Worm (Caenorhabditis elegans) whole organism, young adult: ENCODE results near the gene gcn-2.

Experiments
- ama-1 ChIP-seq, 3 experiments: fragments of 150-350 bp in 1 of 3; sonication (generic microtip) in 2 of 3; optimal IDR thresholded peaks; 2 replicates each; lab custom pipeline; 2014 to 2018; ENCODE audit warnings: missing biosample characterization in 2 of 3, missing genetic modification characterization in 2 of 3, missing genetic modification reagents in 2 of 3
- cebp-1 ChIP-seq, 2 experiments: fragments of 200-800 bp in 1 of 2; sonication (Bioruptor generic) in 1 of 2; sonication (generic microtip) in 1 of 2; IDR thresholded peaks in 1 of 2; optimal IDR thresholded peaks in 1 of 2; 2 replicates each; pipeline versions ENCODE4 v1.3.6 to Lab custom; 2017 to 2022; ENCODE audit warnings: missing compliant biosample characterization in 2 of 2, missing genetic modification characterization in 2 of 2, mild to moderate bottlenecking in 1 of 2, missing genetic modification reagents in 1 of 2, moderate library complexity in 1 of 2
- ceh-27 ChIP-seq: fragments of 200-800 bp; sonication (Bioruptor generic); optimal IDR thresholded peaks from 2 replicates; lab custom pipeline; 2018; ENCODE audit warnings: mild to moderate bottlenecking, missing genetic modification characterization, moderate library complexity, missing compliant biosample characterization
- him-1 ChIP-seq: sonication (generic microtip); optimal IDR thresholded peaks from 2 replicates; lab custom pipeline; 2016; ENCODE audit warnings: missing genotype, missing genetic modification reagents, missing genetic modification characterization, missing compliant biosample characterization
- let-607 ChIP-seq, 2 experiments: fragments of 200-800 bp in 1 of 2; sonication (Bioruptor generic) in 1 of 2; sonication (generic microtip) in 1 of 2; optimal IDR thresholded peaks; 2 replicates each; lab custom pipeline; 2016 to 2018; ENCODE audit warnings: mild to moderate bottlenecking in 2 of 2, missing compliant biosample characterization in 2 of 2, missing genetic modification characterization in 2 of 2, moderate library complexity in 2 of 2, missing genotype in 1 of 2
- nfyb-1 ChIP-seq: fragments of 200-800 bp; sonication (Bioruptor generic); IDR thresholded peaks from 2 replicates; pipeline ENCODE4 v1.3.6; 2022; ENCODE audit warnings: missing genetic modification reagents, missing genetic modification characterization, missing compliant biosample characterization
- sdz-38 ChIP-seq: sonication (generic microtip); optimal IDR thresholded peaks from 2 replicates; lab custom pipeline; 2016; ENCODE audit warnings: missing genotype, missing genetic modification characterization, missing compliant biosample characterization
- sea-2 ChIP-seq: fragments of 200-800 bp; sonication (Bioruptor generic); IDR thresholded peaks from 2 replicates; pipeline ENCODE4 v1.3.6; 2022; ENCODE audit warnings: missing genetic modification characterization, missing compliant biosample characterization
- snpc-3.4 ChIP-seq: sonication (generic microtip); optimal IDR thresholded peaks from 2 replicates; lab custom pipeline; 2017; ENCODE audit warnings: missing genetic modification characterization, mild to moderate bottlenecking, missing compliant biosample characterization, antibody characterized with exemption, moderate library complexity, missing genotype, missing genetic modification reagents
- sptf-2 ChIP-seq: fragments of 200-800 bp; sonication (Bioruptor generic); optimal IDR thresholded peaks from 2 replicates; lab custom pipeline; 2018; ENCODE audit warnings: mild to moderate bottlenecking, missing genetic modification characterization, missing compliant biosample characterization
- tlf-1 ChIP-seq: fragments of 200-800 bp; sonication (Bioruptor generic); optimal IDR thresholded peaks from 2 replicates; lab custom pipeline; 2018; ENCODE audit warnings: mild to moderate bottlenecking, missing genetic modification characterization, missing compliant biosample characterization
- unc-130 ChIP-seq: sonication (generic microtip); optimal IDR thresholded peaks from 2 replicates; lab custom pipeline; 2016; ENCODE audit warnings: missing genetic modification reagents, missing genetic modification characterization, missing compliant biosample characterization
- ztf-22 ChIP-seq: fragments of 200-800 bp; sonication (Bioruptor generic); optimal IDR thresholded peaks from 2 replicates; lab custom pipeline; 2018; ENCODE audit warnings: mild to moderate bottlenecking, missing genetic modification characterization, moderate library complexity, missing compliant biosample characterization

gcn-2 gene

DNA sequence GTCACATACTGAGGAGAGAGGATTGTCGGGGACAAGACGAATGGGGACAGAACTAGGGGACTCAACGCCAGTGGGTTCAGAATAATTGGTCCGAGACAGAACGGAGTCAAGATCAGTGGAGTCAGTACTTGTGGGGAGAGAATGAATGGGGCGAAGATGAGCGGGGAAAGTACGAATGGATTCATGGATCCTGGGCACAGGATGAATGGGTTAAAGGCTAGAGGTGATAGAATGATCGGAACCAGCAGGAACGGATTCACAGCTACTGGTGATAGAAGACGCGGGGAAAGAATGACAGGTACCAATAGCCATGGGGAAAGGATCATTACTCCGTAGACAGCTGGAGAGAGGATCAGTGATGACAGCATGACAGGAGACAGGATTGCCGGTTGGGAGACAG is 55.6 kb downstream of the gcn-2 start:
- TF ChIP-seq sptf-2 (GFP tag; lab: Kevin White, UChicago) (no peak), him-1 (tag; lab: Kevin White, UChicago) (no peak), nfyb-1 (GFP tag; lab: Robert Waterston, UW) (no peak), cebp-1 (GFP tag; IDR thresholded peaks at IDR 0.05; lab: Robert Waterston, UW) (no peak), cebp-1 (tag; optimal IDR thresholded peaks at IDR 0.05; lab: Kevin White, UChicago) (no peak), sdz-38 (no peak), sea-2 (GFP tag; lab: Robert Waterston, UW) (no peak), tlf-1 (no peak), let-607 (tag; optimal IDR thresholded peaks at IDR 0.05; lab: Kevin White, UChicago) (no peak), snpc-3.4 (no peak), ztf-22 (GFP tag; lab: Kevin White, UChicago) (no peak), unc-130 (GFP tag; lab: Kevin White, UChicago) (no peak), ama-1 (optimal IDR thresholded peaks at IDR 0.05; lab: Kevin White, UChicago) (no peak), ama-1 (GFP tag; optimal IDR thresholded peaks at IDR 0.05; lab: Kevin White, UChicago) (no peak), ceh-27 (GFP tag; lab: Kevin White, UChicago) (no peak)
- TF ChIP-seq, all 124 proteins: peak for 0
